Fruit fly (Drosophila melanogaster): ENCODE measurements around the gene CG5892.

dm6 chr3R:21273427-21274038 is 31.1 kb downstream of the CG5892 start, which contains the start of gene CG3308:
- TF ChIP-seq pan (optimal IDR thresholded peaks at IDR 0.05) (no peak), EcR (GFP tag; optimal IDR thresholded peaks at IDR 0.05) (no peak)

Data from whole organism.